Worm (Caenorhabditis elegans) whole organism, midembryonic: ENCODE data around the gene B0250.7.
A peak's percentile ranks its signal among the peaks of the same experiment; 100 is the strongest.

Experiments
- T22C8.4 ChIP-seq: fragments of 200-800 bp; sonication (Bioruptor generic); IDR thresholded peaks from 2 replicates; pipeline ENCODE4 v1.3.6; 2022; ENCODE audit warnings: missing genetic modification characterization, missing compliant biosample characterization
- cog-1 ChIP-seq: sonication (generic microtip); optimal IDR thresholded peaks from 2 replicates; lab custom pipeline; 2016; ENCODE audit warnings: missing genetic modification characterization, missing compliant biosample characterization
- flt-1 ChIP-seq: fragments of 200-800 bp; sonication (Bioruptor generic); IDR thresholded peaks from 2 replicates; pipeline ENCODE4 v1.3.6; 2022; ENCODE audit warnings: missing genetic modification characterization, missing compliant biosample characterization
- klf-2 ChIP-seq: fragments of 200-800 bp; sonication (Bioruptor generic); conservative IDR thresholded peaks from 2 replicates; pipeline ENCODE4 v1.3.6; 2022; ENCODE audit warnings: missing genetic modification reagents, missing genetic modification characterization, missing compliant biosample characterization
- med-1 ChIP-seq: sonication (generic microtip); optimal IDR thresholded peaks from 2 replicates; lab custom pipeline; 2017; ENCODE audit warnings: missing genetic modification characterization, mild to moderate bottlenecking, missing compliant biosample characterization, antibody characterized with exemption, missing genetic modification reagents; ENCODE audit not compliant: insufficient read depth
- ref-1 ChIP-seq: fragments of 200-800 bp; sonication (Bioruptor generic); conservative IDR thresholded peaks from 2 replicates; pipeline ENCODE4 v1.3.6; 2022; ENCODE audit warnings: missing genetic modification reagents, missing genetic modification characterization, missing compliant biosample characterization
- tab-1 ChIP-seq: fragments of 200-800 bp; sonication (Bioruptor generic); IDR thresholded peaks from 2 replicates; pipeline ENCODE4 v1.3.6; 2022; ENCODE audit warnings: missing genetic modification characterization, missing compliant biosample characterization
- ztf-23 ChIP-seq: fragments of 200-800 bp; sonication (Bioruptor generic); IDR thresholded peaks from 2 replicates; pipeline ENCODE4 v1.3.6; 2022; ENCODE audit warnings: missing genetic modification reagents, missing genetic modification characterization, missing compliant biosample characterization
- ztf-29 ChIP-seq: fragments of 200-800 bp; sonication (Bioruptor generic); IDR thresholded peaks from 2 replicates; pipeline ENCODE4 v1.3.6; 2022; ENCODE audit warnings: missing genetic modification reagents, missing genetic modification characterization, missing compliant biosample characterization

B0250.7 gene

ce11 chrV:20480790-20481189 is 4.9 kb upstream of the B0250.7 start:
- TF ChIP-seq klf-2 (GFP tag; lab: Robert Waterston, UW) (no peak), ztf-29 (no peak), ztf-23 (no peak), cog-1 (tag; lab: Kevin White, UChicago) (no peak)

- no peak for TF ChIP-seq T22C8.4
- no peak for TF ChIP-seq med-1 (GFP tag; lab: Kevin White, UChicago)
- no peak for TF ChIP-seq ztf-29
- no peak for TF ChIP-seq ref-1 (GFP tag; lab: Robert Waterston, UW)
- no peak for TF ChIP-seq flt-1 (GFP tag; lab: Robert Waterston, UW)
These were observed 3.3 kb upstream of the B0250.7 start, which contains the start of the genes calf-1 and rpl-2 for ce11 chrV:20479013-20479739. Gene calf-1 (minus strand): TSS chrV:20479089. Gene rpl-2 (plus strand): TSS chrV:20479689.

ce11 chrV:20476981-20477380 is 1.1 kb upstream of the B0250.7 start:
- TF ChIP-seq ztf-29 (no peak), ztf-23 (no peak), med-1 (GFP tag; lab: Kevin White, UChicago) (no peak), flt-1 (GFP tag; lab: Robert Waterston, UW) (no peak), T22C8.4 (no peak), ref-1 (GFP tag; lab: Robert Waterston, UW) (no peak), tab-1 (no peak), cog-1 (tag; lab: Kevin White, UChicago) (no peak), klf-2 (GFP tag; lab: Robert Waterston, UW) (no peak)

DNA sequence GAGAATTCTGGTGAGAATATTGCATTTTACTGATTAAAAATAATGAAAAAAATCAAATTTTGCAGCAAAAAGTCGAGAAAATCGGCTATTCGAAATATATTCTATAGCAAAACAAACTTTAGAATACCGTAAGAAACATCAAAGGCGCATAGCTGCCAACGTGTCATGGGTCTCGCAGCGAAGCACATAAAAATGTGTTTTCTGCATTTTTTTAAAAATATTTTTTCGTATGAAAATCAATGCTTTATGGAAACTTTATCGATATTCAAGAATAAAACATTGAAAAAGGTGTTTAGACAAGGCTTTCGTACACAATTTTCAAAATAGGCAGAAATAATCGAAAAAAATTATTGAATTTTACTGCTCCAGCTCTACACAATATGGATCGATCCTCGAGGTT is 653 bp upstream of the B0250.7 start:
- TF ChIP-seq tab-1 (no peak), ztf-23 (no peak), cog-1 (tag; lab: Kevin White, UChicago) (no peak), flt-1 (GFP tag; lab: Robert Waterston, UW) (no peak)

ce11 chrV:20475029-20475428 is 832 bp downstream of the B0250.7 start:
- no peak for TF ChIP-seq ztf-29
- no peak for TF ChIP-seq T22C8.4
- no peak for TF ChIP-seq klf-2 (GFP tag; lab: Robert Waterston, UW)
- TF ChIP-seq med-1 (GFP tag; lab: Kevin White, UChicago) = no peak
- no peak for TF ChIP-seq ref-1 (GFP tag; lab: Robert Waterston, UW)

DNA sequence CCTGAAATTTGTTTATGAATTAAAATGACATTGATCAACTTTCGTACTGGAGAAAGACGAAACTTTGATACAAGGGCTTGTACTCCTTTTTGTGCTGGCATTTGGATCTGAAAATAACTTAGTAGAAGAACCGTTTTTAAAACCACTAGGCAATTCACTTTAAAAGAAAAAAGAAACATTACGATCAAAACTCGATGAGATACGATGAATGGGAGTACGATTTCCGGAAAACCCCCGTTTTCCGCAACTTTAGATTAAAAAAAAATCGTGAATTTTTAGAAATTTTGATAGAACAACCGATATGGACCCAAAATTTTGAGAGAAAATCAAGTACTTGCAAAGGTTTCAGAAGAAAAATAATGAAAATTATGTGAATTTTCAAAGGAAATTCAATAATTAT is 5.5 kb downstream of the B0250.7 start, which contains the start of gene B0250.8:
TSS of gene B0250.8 (minus strand) at position 101 of the 400 bp plus-strand sequence.
- TF ChIP-seq klf-2 (GFP tag; lab: Robert Waterston, UW) (no peak), flt-1 (GFP tag; lab: Robert Waterston, UW) (no peak), ztf-23 (no peak), T22C8.4 (no peak), cog-1 (tag; lab: Kevin White, UChicago) (no peak), med-1 (GFP tag; lab: Kevin White, UChicago) (no peak), tab-1 (no peak), ref-1 (GFP tag; lab: Robert Waterston, UW) (no peak)

DNA sequence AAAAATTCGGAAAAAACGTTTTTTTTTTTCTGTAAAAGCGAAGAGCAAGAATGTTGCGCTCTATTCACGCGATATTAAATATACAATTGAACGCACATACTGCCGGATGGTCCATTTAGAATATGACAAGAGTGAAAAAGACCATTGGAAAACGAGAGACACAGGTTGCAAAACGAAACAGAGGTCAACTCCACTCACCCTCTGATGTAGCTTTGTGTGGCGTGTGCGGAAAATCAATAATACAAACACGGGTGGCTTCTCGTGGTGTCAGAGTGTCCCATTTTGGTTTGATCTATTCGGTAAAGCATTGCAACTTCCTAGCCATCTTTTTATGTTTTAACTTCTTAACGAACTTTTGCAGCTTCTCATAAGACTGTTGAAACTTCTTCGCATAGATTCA is 11.1 kb downstream of the B0250.7 start:
- no peak for TF ChIP-seq ztf-23
- peak; percentile 61 for TF ChIP-seq T22C8.4
- no peak for TF ChIP-seq klf-2 (GFP tag; lab: Robert Waterston, UW)

ce11 chrV:20460808-20461207 is 15.1 kb downstream of the B0250.7 start, which contains the start of gene B0250.18:
Gene B0250.18 (minus strand): TSS chrV:20460908.
- TF ChIP-seq ztf-23 (no peak), klf-2 (GFP tag; lab: Robert Waterston, UW) (no peak), cog-1 (tag; lab: Kevin White, UChicago) (no peak), ref-1 (GFP tag; lab: Robert Waterston, UW) (no peak), flt-1 (GFP tag; lab: Robert Waterston, UW) (no peak), med-1 (GFP tag; lab: Kevin White, UChicago) (no peak), ztf-29 (no peak), T22C8.4 (no peak), tab-1 (no peak)

ce11 chrV:20457155-20457554 is 18.7 kb downstream of the B0250.7 start:
- 0 out of 2 replicates have a peak, but pooled peaks have one; percentile 30 for TF ChIP-seq ztf-23
- TF ChIP-seq T22C8.4 = 0 out of 2 replicates have a peak, but pooled peaks have one; percentile 31
- TF ChIP-seq tab-1 = no peak

DNA sequence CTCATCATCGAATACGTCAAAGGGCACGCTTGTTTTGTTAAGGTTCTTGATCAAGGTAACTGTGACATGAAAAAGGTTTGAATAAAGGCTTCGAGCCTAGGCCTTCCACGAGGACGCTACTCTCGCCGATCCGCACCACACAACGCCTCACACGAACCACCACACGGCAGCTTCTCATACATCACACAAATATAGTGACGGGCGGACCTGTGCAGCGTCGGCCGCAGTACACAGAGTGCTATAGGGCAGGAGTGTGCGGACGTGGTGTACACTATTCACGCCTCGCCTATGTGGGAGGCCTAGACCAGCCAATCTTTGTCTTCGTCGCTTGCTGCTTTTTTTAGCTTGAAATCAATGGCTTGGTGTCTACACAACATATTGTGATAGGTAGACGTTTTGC is 20.2 kb downstream of the B0250.7 start:
- TF ChIP-seq med-1 (GFP tag; lab: Kevin White, UChicago) (no peak), T22C8.4 (no peak), ztf-23 (no peak), ztf-29 (no peak), ref-1 (GFP tag; lab: Robert Waterston, UW) (no peak), klf-2 (GFP tag; lab: Robert Waterston, UW) (no peak), cog-1 (tag; lab: Kevin White, UChicago) (no peak), flt-1 (GFP tag; lab: Robert Waterston, UW) (no peak), tab-1 (no peak)

DNA sequence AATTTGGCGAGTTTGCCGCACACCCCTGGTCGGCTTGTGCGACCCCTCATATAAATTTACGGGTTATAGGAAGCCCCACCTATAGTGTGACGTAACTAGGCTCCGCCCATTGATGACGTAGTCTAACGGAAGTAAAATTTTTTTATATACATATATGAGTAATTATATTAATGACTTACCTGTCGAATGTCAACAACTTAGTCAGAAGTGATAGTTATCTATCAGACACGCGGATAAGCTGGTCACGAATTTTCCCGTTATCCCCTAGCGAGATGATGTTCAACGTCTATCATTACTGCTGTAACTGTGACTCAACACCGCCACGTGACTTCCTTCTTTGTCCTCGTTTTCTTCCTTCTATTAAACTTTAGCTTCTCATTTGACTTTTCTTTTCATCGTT is 22.1 kb downstream of the B0250.7 start, which contains the start of gene srd-70:
TSS of gene srd-70 (plus strand) at position 301 of the 400 bp plus-strand sequence.
- TF ChIP-seq flt-1 (GFP tag; lab: Robert Waterston, UW) (no peak), klf-2 (GFP tag; lab: Robert Waterston, UW) (no peak), ztf-23 (no peak), tab-1 (no peak), T22C8.4 (no peak), ref-1 (GFP tag; lab: Robert Waterston, UW) (no peak), med-1 (GFP tag; lab: Kevin White, UChicago) (no peak)
